Fruit fly (Drosophila melanogaster) whole organism, wandering third instar larva: ENCODE measurements around the gene not.

Experiments
- Abd-B ChIP-seq: fragments of >200 bp; optimal IDR thresholded peaks from 2 replicates; lab custom pipeline; 2017; ENCODE audit warnings: missing biosample characterization, missing genetic modification characterization
- CG32264 ChIP-seq: fragments of 200-800 bp; sonication (Bioruptor generic); optimal IDR thresholded peaks from 2 replicates; lab custom pipeline; 2016; ENCODE audit warnings: missing biosample characterization, missing genetic modification characterization
- CG9705 ChIP-seq: fragments of 200-800 bp; sonication (Bioruptor generic); optimal IDR thresholded peaks from 2 replicates; lab custom pipeline; 2018; ENCODE audit warnings: missing biosample characterization, mild to moderate bottlenecking, missing genetic modification characterization
- CrebA ChIP-seq: fragments of 200-800 bp; sonication (Bioruptor generic); optimal IDR thresholded peaks from 2 replicates; lab custom pipeline; 2016; ENCODE audit warnings: missing biosample characterization, mild to moderate bottlenecking, missing genetic modification characterization, borderline replicate concordance
- Dfd ChIP-seq: fragments of >200 bp; optimal IDR thresholded peaks from 2 replicates; lab custom pipeline; 2017; ENCODE audit warnings: missing biosample characterization, missing genetic modification characterization
- Dif ChIP-seq: fragments of 200-275, 200-300 bp; sonication (Bioruptor generic); optimal IDR thresholded peaks from 2 replicates; lab custom pipeline; 2018; ENCODE audit warnings: missing biosample characterization, missing genetic modification characterization; ENCODE audit not compliant: partially characterized antibody
- HLH106 ChIP-seq: fragments of 200-800 bp; optimal IDR thresholded peaks from 3 replicates; lab custom pipeline; 2019; ENCODE audit warnings: missing biosample characterization, mild to moderate bottlenecking, missing genetic modification characterization, moderate library complexity
- Hnf4 ChIP-seq: fragments of 200-800 bp; sonication (Bioruptor generic); optimal IDR thresholded peaks from 2 replicates; lab custom pipeline; 2016; ENCODE audit warnings: missing biosample characterization, mild to moderate bottlenecking, missing genetic modification characterization
- Hr78 ChIP-seq: fragments of >200 bp; optimal IDR thresholded peaks from 2 replicates; lab custom pipeline; 2017; ENCODE audit warnings: missing biosample characterization, missing genetic modification characterization
- Hr83 ChIP-seq: fragments of 200-300 bp; sonication (Bioruptor generic); optimal IDR thresholded peaks from 2 replicates; lab custom pipeline; 2016; ENCODE audit warnings: missing biosample characterization, mild to moderate bottlenecking, missing genetic modification characterization, moderate library complexity; ENCODE audit not compliant: poor library complexity, severe bottlenecking
- Jra ChIP-seq: sonication (Bioruptor generic); optimal IDR thresholded peaks from 2 replicates; lab custom pipeline; 2016; ENCODE audit warnings: missing biosample characterization, missing genetic modification characterization
- Mio ChIP-seq: sonication (Bioruptor generic); optimal IDR thresholded peaks from 2 replicates; lab custom pipeline; 2016; ENCODE audit warnings: missing biosample characterization, missing genetic modification characterization
- N ChIP-seq: fragments of >200 bp; optimal IDR thresholded peaks from 2 replicates; lab custom pipeline; 2018; ENCODE audit warnings: missing biosample characterization, missing external identifiers, missing genetic modification characterization
- Sp1 ChIP-seq: fragments of 200-800 bp; sonication (Bioruptor generic); optimal IDR thresholded peaks from 3 replicates; lab custom pipeline; 2019; ENCODE audit warnings: missing biosample characterization, mild to moderate bottlenecking, missing genetic modification characterization, moderate library complexity
- Vsx2 ChIP-seq: fragments of 200-300, 225-300 bp; sonication (Bioruptor generic); optimal IDR thresholded peaks from 2 replicates; lab custom pipeline; 2018; ENCODE audit warnings: missing biosample characterization, missing genetic modification characterization; ENCODE audit not compliant: partially characterized antibody
- brk ChIP-seq: fragments of 200-800 bp; sonication (Bioruptor generic); optimal IDR thresholded peaks from 2 replicates; lab custom pipeline; 2016; ENCODE audit warnings: missing biosample characterization, mild to moderate bottlenecking, missing genetic modification characterization
- dmrt93B ChIP-seq: fragments of 200-800 bp; sonication (Bioruptor generic); optimal IDR thresholded peaks from 2 replicates; lab custom pipeline; 2018; ENCODE audit warnings: missing biosample characterization, mild to moderate bottlenecking, missing genetic modification characterization
- dsf ChIP-seq: sonication (Bioruptor generic); optimal IDR thresholded peaks from 2 replicates; lab custom pipeline; 2016; ENCODE audit warnings: missing biosample characterization, missing genetic modification characterization, borderline replicate concordance
- ey ChIP-seq: fragments of 200-800 bp; sonication (Bioruptor generic); optimal IDR thresholded peaks from 2 replicates; lab custom pipeline; 2016; ENCODE audit warnings: missing biosample characterization, missing genetic modification characterization
- foxo ChIP-seq, 2 experiments: fragments of 200-800 bp; sonication (Bioruptor generic); optimal IDR thresholded peaks; 2 replicates in 1 of 2; 3 replicates in 1 of 2; lab custom pipeline; 2016 to 2017; ENCODE audit warnings: missing biosample characterization in 2 of 2, missing genetic modification characterization in 2 of 2
- fru ChIP-seq: fragments of 200-800 bp; sonication (Bioruptor generic); optimal IDR thresholded peaks from 3 replicates; lab custom pipeline; 2016; ENCODE audit warnings: missing biosample characterization, mild to moderate bottlenecking, missing genetic modification characterization
- h ChIP-seq: fragments of 200-800 bp; sonication (Bioruptor generic); optimal IDR thresholded peaks from 3 replicates; lab custom pipeline; 2016; ENCODE audit warnings: missing biosample characterization, mild to moderate bottlenecking, missing genetic modification characterization
- jim ChIP-seq: fragments of 175-275, 200-325 bp; sonication (Bioruptor generic); optimal IDR thresholded peaks from 2 replicates; lab custom pipeline; 2016; ENCODE audit warnings: missing biosample characterization, mild to moderate bottlenecking, missing genetic modification characterization
- pan ChIP-seq: fragments of >200 bp; optimal IDR thresholded peaks from 2 replicates; lab custom pipeline; 2017
- psq ChIP-seq: fragments of 200-800 bp; sonication (Bioruptor generic); optimal IDR thresholded peaks from 3 replicates; lab custom pipeline; 2017; ENCODE audit warnings: missing biosample characterization, mild to moderate bottlenecking, missing genetic modification characterization, moderate library complexity
- rgr ChIP-seq: fragments of 200-800 bp; sonication (Bioruptor generic); optimal IDR thresholded peaks from 3 replicates; lab custom pipeline; 2016; ENCODE audit warnings: missing biosample characterization, mild to moderate bottlenecking, missing genetic modification characterization
- sage ChIP-seq: fragments of 200-800 bp; sonication (Bioruptor generic); optimal IDR thresholded peaks from 2 replicates; lab custom pipeline; 2016; ENCODE audit warnings: missing biosample characterization, mild to moderate bottlenecking, missing genetic modification characterization
- usp ChIP-seq: fragments of >200 bp; optimal IDR thresholded peaks from 2 replicates; lab custom pipeline; 2017; ENCODE audit warnings: missing biosample characterization, missing genetic modification characterization
- woc ChIP-seq: sonication (Bioruptor generic); optimal IDR thresholded peaks from 2 replicates; lab custom pipeline; 2016; ENCODE audit warnings: missing biosample characterization, mild to moderate bottlenecking, missing genetic modification characterization

Gene not

dm6 chr3L:18617893-18618577, 3.9 kb downstream of the not start, which contains the start of the genes CG13380 and CG4174:
TSS of gene CG13380 (minus strand) at chr3L:18617943.
TSS of gene CG4174 (minus strand) at chr3L:18617943.
- TF ChIP-seq Hnf4 (GFP tag; lab: Kevin White, UChicago) = peak; percentile 17
- TF ChIP-seq Hr83 (GFP tag; lab: Kevin White, UChicago) = peak; percentile 8
- no peak for TF ChIP-seq Mio (GFP tag; lab: Kevin White, UChicago)
- no peak for TF ChIP-seq Jra

dm6 chr3L:18611600-18611999, 10.3 kb downstream of the not start, which contains the start of gene CG32199:
TSS of gene CG32199 (plus strand) at chr3L:18611900.
- TF ChIP-seq HLH106 = no peak
- TF ChIP-seq brk (GFP tag; lab: Kevin White, UChicago) = no peak
- TF ChIP-seq Hnf4 (GFP tag; lab: Kevin White, UChicago) = no peak
- no peak for TF ChIP-seq Vsx2 (GFP tag; lab: Kevin White, UChicago)
- TF ChIP-seq jim (GFP tag; lab: Kevin White, UChicago) = no peak
- TF ChIP-seq dmrt93B = no peak
- no peak for TF ChIP-seq sage (GFP tag; lab: Kevin White, UChicago)
- TF ChIP-seq pan = no peak
- TF ChIP-seq woc = no peak
- TF ChIP-seq Sp1 = no peak
- TF ChIP-seq ey = no peak

- no peak for TF ChIP-seq HLH106
- no peak for TF ChIP-seq Dfd (GFP tag; lab: Kevin White, UChicago)
- no peak for TF ChIP-seq brk (GFP tag; lab: Kevin White, UChicago)
- no peak for TF ChIP-seq CG32264 (GFP tag; lab: Kevin White, UChicago)
- no peak for TF ChIP-seq CrebA
- no peak for TF ChIP-seq sage (GFP tag; lab: Kevin White, UChicago)
- TF ChIP-seq h (GFP tag; lab: Kevin White, UChicago) = no peak
- no peak for TF ChIP-seq Sp1
- TF ChIP-seq N = no peak
- no peak for TF ChIP-seq rgr (GFP tag; lab: Kevin White, UChicago)
- no peak for TF ChIP-seq pan
Measured at dm6 chr3L:18609320-18609719, 12.6 kb downstream of the not start, which contains the start of gene CG32201. TSS of gene CG32201 (plus strand) at chr3L:18609620.

- TF ChIP-seq Dfd (GFP tag; lab: Kevin White, UChicago) (no peak), rgr (GFP tag; lab: Kevin White, UChicago) (no peak), jim (GFP tag; lab: Kevin White, UChicago) (no peak), woc (no peak), sage (GFP tag; lab: Kevin White, UChicago) (no peak), foxo (GFP tag; optimal IDR thresholded peaks at IDR 0.05; lab: Kevin White, UChicago) (no peak), CG9705 (GFP tag; lab: Kevin White, UChicago) (no peak), N (no peak), dmrt93B (no peak), Sp1 (no peak), Jra (no peak), Dif (GFP tag; lab: Kevin White, UChicago) (no peak), CrebA (no peak), Hr78 (GFP tag; lab: Kevin White, UChicago) (no peak), fru (GFP tag; lab: Kevin White, UChicago) (no peak), dsf (no peak), h (GFP tag; lab: Kevin White, UChicago) (no peak), usp (GFP tag; lab: Kevin White, UChicago) (no peak), brk (GFP tag; lab: Kevin White, UChicago) (no peak), psq (GFP tag; lab: Kevin White, UChicago) (no peak)
- TF ChIP-seq, all 38 proteins: peak for 0
Measured at dm6 chr3L:18607162-18607561, 14.8 kb downstream of the not start, which contains the start of gene CG18231. TSS of gene CG18231 (plus strand) at chr3L:18607462.

dm6 chr3L:18605172-18605571, 16.8 kb downstream of the not start, which contains the start of gene CG18233:
TSS of gene CG18233 (plus strand) at chr3L:18605472.
- TF ChIP-seq Vsx2 (GFP tag; lab: Kevin White, UChicago) = no peak
- TF ChIP-seq Abd-B (GFP tag; lab: Kevin White, UChicago) = no peak
- TF ChIP-seq Jra = no peak
- TF ChIP-seq Hnf4 (GFP tag; lab: Kevin White, UChicago) = no peak
- TF ChIP-seq fru (GFP tag; lab: Kevin White, UChicago) = no peak
- TF ChIP-seq, all 38 proteins: peak for 0
